Worm (Caenorhabditis elegans) whole organism, L1 larva: Measurements from ENCODE around the gene eri-3.

Experiments
- mdl-1 ChIP-seq, 2 experiments: fragments of 150-350 bp; optimal IDR thresholded peaks; 2 replicates each; lab custom pipeline; 2014 to 2017; ENCODE audit warnings: missing biosample characterization in 2 of 2, missing genetic modification characterization in 2 of 2, inconsistent platforms in 1 of 2
- nhr-77 ChIP-seq: fragments of 150-350 bp; optimal IDR thresholded peaks from 2 replicates; lab custom pipeline; 2014; ENCODE audit warnings: missing biosample characterization, missing genetic modification characterization
- tbx-2 ChIP-seq: sonication (generic microtip); optimal IDR thresholded peaks from 2 replicates; lab custom pipeline; 2016; ENCODE audit warnings: missing genetic modification characterization, missing compliant biosample characterization

DNA sequence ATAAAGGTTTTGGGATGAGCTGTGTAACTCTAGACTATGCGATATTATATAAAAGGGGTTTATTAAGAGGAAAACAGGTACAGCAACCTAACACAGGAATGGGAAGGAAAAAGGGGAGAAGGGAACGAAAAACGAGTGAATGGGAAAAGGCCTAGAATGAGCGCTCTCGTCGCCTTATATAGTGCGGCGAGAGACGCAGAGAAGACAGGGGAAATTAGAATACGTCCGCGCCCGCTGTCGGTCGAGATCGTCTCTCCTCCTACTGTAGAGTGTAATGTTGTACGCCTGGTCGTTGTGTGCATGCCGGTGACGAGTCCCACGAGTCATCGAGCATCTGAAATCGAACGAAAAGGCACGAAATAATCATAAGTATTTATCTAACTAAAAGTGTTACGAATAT lies 30.0 kb downstream of the eri-3 start:
- no peak for TF ChIP-seq tbx-2
- no peak for TF ChIP-seq nhr-77
- TF ChIP-seq mdl-1 (tag; optimal IDR thresholded peaks at IDR 0.05; lab: Kevin White, UChicago) = no peak
